Fruit fly (Drosophila melanogaster): ENCODE results near the gene CG45075.

Gene CG45075

dm6 chr2L:6070656-6071231, 20.5 kb upstream of the CG45075 start, which contains the start of the genes CG9154 and Kr-h2 (continued):
- peak; percentile 64 for TF ChIP-seq CG13287 (GFP tag; IDR thresholded peaks at IDR 0.05; ENCODE audit: partially characterized antibody)
- TF ChIP-seq CG2129 (GFP tag; IDR thresholded peaks at IDR 0.05; ENCODE audit: partially characterized antibody), result peak; percentile 32; the same call in 1 of the 2 replicates
- no peak for TF ChIP-seq cad (GFP tag; optimal IDR thresholded peaks at IDR 0.05)
- TF ChIP-seq CG3065 (GFP tag; optimal IDR thresholded peaks at IDR 0.05), result no peak
- no peak for TF ChIP-seq CG4360 (GFP tag; IDR thresholded peaks at IDR 0.05)
- TF ChIP-seq Eip74EF (GFP tag; optimal IDR thresholded peaks at IDR 0.05), result no peak
- TF ChIP-seq CG1233 (GFP tag; optimal IDR thresholded peaks at IDR 0.05), result no peak
- no peak for TF ChIP-seq Poxn (GFP tag; IDR thresholded peaks at IDR 0.05)
- no peak for TF ChIP-seq usp (GFP tag; optimal IDR thresholded peaks at IDR 0.05)
- peak; percentile 44; the same call in 2 of the 3 replicates for TF ChIP-seq Doc3 (GFP tag; IDR thresholded peaks at IDR 0.05; ENCODE audit: partially characterized antibody)

dm6 chr2L:6072124-6072523, 19.1 kb upstream of the CG45075 start:
- TF ChIP-seq CG2129 (GFP tag; IDR thresholded peaks at IDR 0.05; ENCODE audit: partially characterized antibody) (no peak), GATAe (GFP tag; conservative IDR thresholded peaks at IDR 0.05) (peak; percentile 76), sug (tag; optimal IDR thresholded peaks at IDR 0.05) (peak; percentile 8), Abd-B (GFP tag; optimal IDR thresholded peaks at IDR 0.05) (no peak), odd (GFP tag; optimal IDR thresholded peaks at IDR 0.05) (no peak), CG1024 (GFP tag; IDR thresholded peaks at IDR 0.05) (no peak), CG15073 (GFP tag; optimal IDR thresholded peaks at IDR 0.05) (no peak), CG11723 (GFP tag; optimal IDR thresholded peaks at IDR 0.05) (no peak), Atf-2 (GFP tag; optimal IDR thresholded peaks at IDR 0.05) (no peak), cad (GFP tag; optimal IDR thresholded peaks at IDR 0.05) (no peak), CG10979 (tag; optimal IDR thresholded peaks at IDR 0.05) (no peak), bsh (GFP tag; optimal IDR thresholded peaks at IDR 0.05) (no peak), sd (tag; optimal IDR thresholded peaks at IDR 0.05) (peak; percentile 74), CG11456 (GFP tag; IDR thresholded peaks at IDR 0.05) (no peak), Optix (GFP tag; IDR thresholded peaks at IDR 0.05) (no peak), ase (GFP tag; IDR thresholded peaks at IDR 0.05) (no peak), CG10543 (GFP tag; optimal IDR thresholded peaks at IDR 0.05) (peak; percentile 32), exex (tag; optimal IDR thresholded peaks at IDR 0.05) (peak; percentile 38), onecut (GFP tag; IDR thresholded peaks at IDR 0.05) (no peak), CG2678 (tag; optimal IDR thresholded peaks at IDR 0.05) (no peak), Ets65A (GFP tag) (peak; percentile 33), hbn (GFP tag; IDR thresholded peaks at IDR 0.05; ENCODE audit: partially characterized antibody) (no peak), row (GFP tag; IDR thresholded peaks at IDR 0.05) (no peak), slou (GFP tag; optimal IDR thresholded peaks at IDR 0.05) (no peak), E2f2 (GFP tag; IDR thresholded peaks at IDR 0.05) (no peak), CG8089 (GFP tag; optimal IDR thresholded peaks at IDR 0.05) (no peak), Med (GFP tag) (peak; percentile 62), CG31365 (tag; optimal IDR thresholded peaks at IDR 0.05) (no peak), CG14710 (tag; optimal IDR thresholded peaks at IDR 0.05) (no peak), ken (GFP tag; IDR thresholded peaks at IDR 0.05) (no peak), p53 (GFP tag; optimal IDR thresholded peaks at IDR 0.05) (no peak), CG13424 (tag; optimal IDR thresholded peaks at IDR 0.05) (no peak), trem (tag; optimal IDR thresholded peaks at IDR 0.05) (no peak), dysf (GFP tag; IDR thresholded peaks at IDR 0.05) (no peak), CG12659 (GFP tag; optimal IDR thresholded peaks at IDR 0.05) (no peak), Bgb (GFP tag; IDR thresholded peaks at IDR 0.05; ENCODE audit: partially characterized antibody) (no peak), grn (GFP tag; optimal IDR thresholded peaks at IDR 0.05) (peak; percentile 61), Scr (GFP tag; IDR thresholded peaks at IDR 0.05; ENCODE audit: partially characterized antibody) (no peak), CG5245 (GFP tag; optimal IDR thresholded peaks at IDR 0.05) (no peak), CG12391 (tag; optimal IDR thresholded peaks at IDR 0.05) (no peak), NfI (GFP tag; optimal IDR thresholded peaks at IDR 0.05) (no peak)

Data from whole organism, embryonic.